Worm (Caenorhabditis elegans) whole organism, L2 larva: ENCODE data around the gene cho-1.

Source experiments
- blmp-1 ChIP-seq: sonication (generic microtip); optimal IDR thresholded peaks from 2 replicates; lab custom pipeline; 2017; ENCODE audit warnings: missing genetic modification characterization, mild to moderate bottlenecking, missing compliant biosample characterization, antibody characterized with exemption, moderate library complexity; ENCODE audit not compliant: insufficient read depth
- nhr-12 ChIP-seq: fragments of 150-350 bp; optimal IDR thresholded peaks from 2 replicates; lab custom pipeline; 2014; ENCODE audit warnings: missing biosample characterization, missing genetic modification characterization
- ztf-11 ChIP-seq: sonication (generic microtip); optimal IDR thresholded peaks from 2 replicates; lab custom pipeline; 2017; ENCODE audit warnings: missing biosample characterization, missing genetic modification characterization

ce11 chrIV:13188959-13189358 lies 25.4 kb downstream of the cho-1 start, which contains the start of gene F58D2.4:
- TF ChIP-seq blmp-1 (tag; lab: Kevin White, UChicago): no peak
- no peak for TF ChIP-seq nhr-12 (tag; lab: Kevin White, UChicago)
- TF ChIP-seq ztf-11 (tag; lab: Kevin White, UChicago): no peak
